Worm (Caenorhabditis elegans) whole organism, late embryonic: ENCODE data around the gene C01G12.3.
A peak's percentile ranks its signal among the peaks of the same experiment; 100 is the strongest.
"Not testable (repeated sequence)": the region's sequence is repeated elsewhere in the genome, so short reads cannot be mapped to it uniquely, and the experiment has no call there.

Experiments
- K09A11.1 ChIP-seq: sonication (generic microtip); optimal IDR thresholded peaks from 2 replicates; lab custom pipeline; 2017; ENCODE audit warnings: antibody characterized with exemption, mild to moderate bottlenecking, missing genetic modification characterization, missing compliant biosample characterization; ENCODE audit not compliant: insufficient read depth
- ama-1 ChIP-seq: fragments of 150-350 bp; optimal IDR thresholded peaks from 2 replicates; lab custom pipeline; 2014
- ceh-19 ChIP-seq: fragments of 200-800 bp; sonication (Bioruptor generic); optimal IDR thresholded peaks from 2 replicates; lab custom pipeline; 2018; ENCODE audit warnings: mild to moderate bottlenecking, missing genetic modification characterization, missing compliant biosample characterization
- hlh-30 ChIP-seq: sonication (generic microtip); optimal IDR thresholded peaks from 2 replicates; lab custom pipeline; 2017; ENCODE audit warnings: antibody characterized with exemption, missing genetic modification characterization, missing compliant biosample characterization; ENCODE audit not compliant: insufficient read depth
- madf-2 ChIP-seq: sonication (generic microtip); optimal IDR thresholded peaks from 2 replicates; lab custom pipeline; 2017; ENCODE audit warnings: missing genetic modification characterization, missing compliant biosample characterization
- pha-4 ChIP-seq: fragments of 150-350 bp; optimal IDR thresholded peaks from 2 replicates; lab custom pipeline; 2018; ENCODE audit warnings: missing biosample characterization, missing genetic modification reagents, missing genetic modification characterization

- TF ChIP-seq hlh-30 (tag; lab: Kevin White, UChicago); ama-1; pha-4 (tag; lab: Kevin White, UChicago); K09A11.1 (tag; lab: Kevin White, UChicago); ceh-19 (GFP tag; lab: Kevin White, UChicago): not testable (repeated sequence)
- TF ChIP-seq madf-2 (tag; lab: Kevin White, UChicago), result peak; percentile 50
Measured at ce11 chrII:14561549-14562115, 20.5 kb downstream of the C01G12.3 start, which contains the start of gene mog-4.
